Fruit fly (Drosophila melanogaster): ENCODE results near the gene CG31380.

DNA sequence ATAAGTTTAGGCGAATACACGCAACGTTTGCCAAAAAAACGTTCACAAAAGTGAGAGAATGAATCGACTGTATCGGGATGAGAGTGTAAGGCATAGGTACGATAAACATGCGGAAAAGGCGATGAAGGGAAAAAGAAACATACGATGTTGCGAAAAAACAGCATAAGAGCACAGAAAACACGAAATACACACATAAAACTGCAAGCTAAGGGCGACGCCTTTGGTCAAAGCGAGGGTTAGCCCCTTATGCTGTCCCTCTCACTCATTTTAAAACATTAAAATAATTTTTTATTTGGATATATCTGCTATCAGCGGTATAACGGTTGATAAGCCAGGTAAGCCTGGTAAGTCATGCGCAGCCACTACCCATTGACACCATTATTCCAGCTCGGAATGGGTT lies 49.5 kb downstream of the CG31380 start:
- no peak for TF ChIP-seq CG17806 (tag; optimal IDR thresholded peaks at IDR 0.05)
- TF ChIP-seq EcR (GFP tag; optimal IDR thresholded peaks at IDR 0.05) = no peak
- TF ChIP-seq CG9948 (tag; optimal IDR thresholded peaks at IDR 0.05) = no peak
- no peak for TF ChIP-seq CG4496 (GFP tag; IDR thresholded peaks at IDR 0.05)
- no peak for TF ChIP-seq CG32121 (GFP tag; IDR thresholded peaks at IDR 0.05)

Data from whole organism, pupa.